Fruit fly (Drosophila melanogaster): ENCODE data around the gene CG43155.

Gene CG43155

dm6 chrX:11494731-11495277, 35.2 kb downstream of the CG43155 start (continued):
- TF ChIP-seq Jarid2 (GFP tag; optimal IDR thresholded peaks at IDR 0.05) = peak; percentile 27
- no peak for TF ChIP-seq CG31388 (GFP tag; optimal IDR thresholded peaks at IDR 0.05)
- TF ChIP-seq oc (tag; optimal IDR thresholded peaks at IDR 0.05) = peak; percentile 53
- TF ChIP-seq HmgZ (tag; optimal IDR thresholded peaks at IDR 0.05) = no peak
- TF ChIP-seq org-1 (GFP tag; optimal IDR thresholded peaks at IDR 0.05) = peak; percentile 69
- no peak for TF ChIP-seq tll (GFP tag; optimal IDR thresholded peaks at IDR 0.05)
- TF ChIP-seq E2f2 (GFP tag; IDR thresholded peaks at IDR 0.05) = no peak; the same call in 1 of the 2 replicates
- no peak; the same call in 1 of the 2 replicates for TF ChIP-seq sim (GFP tag; IDR thresholded peaks at IDR 0.05)
- TF ChIP-seq Hr3 (GFP tag; optimal IDR thresholded peaks at IDR 0.05) = peak; percentile 58
- peak; percentile 83 for TF ChIP-seq CG8388 (GFP tag; optimal IDR thresholded peaks at IDR 0.05)
- TF ChIP-seq CG11696 (GFP tag; IDR thresholded peaks at IDR 0.05) = no peak
- no peak for TF ChIP-seq CG11560 (tag; IDR thresholded peaks at IDR 0.05)
- TF ChIP-seq zfh2 (GFP tag; optimal IDR thresholded peaks at IDR 0.05) = no peak
- peak in 1 of 2 experiments; percentile 18 for TF ChIP-seq insv (GFP tag; optimal IDR thresholded peaks at IDR 0.05)
- no peak for TF ChIP-seq ham (GFP tag; IDR thresholded peaks at IDR 0.05)
- peak; percentile 52 for TF ChIP-seq Max (GFP tag; optimal IDR thresholded peaks at IDR 0.05)
- peak; percentile 53 for TF ChIP-seq CG13123 (GFP tag; optimal IDR thresholded peaks at IDR 0.05)
- no peak for TF ChIP-seq CG11456 (GFP tag; IDR thresholded peaks at IDR 0.05)
- no peak for TF ChIP-seq ash1 (GFP tag; optimal IDR thresholded peaks at IDR 0.05)
- peak; percentile 21 for TF ChIP-seq CG15011 (GFP tag; optimal IDR thresholded peaks at IDR 0.05)
- TF ChIP-seq stwl (tag; optimal IDR thresholded peaks at IDR 0.05) = no peak
- peak; percentile 84 for TF ChIP-seq NC2β (GFP tag; optimal IDR thresholded peaks at IDR 0.05)
- TF ChIP-seq Nf-YC (tag; optimal IDR thresholded peaks at IDR 0.05) = no peak
- no peak for TF ChIP-seq aop (GFP tag; IDR thresholded peaks at IDR 0.05)
- TF ChIP-seq MBD-R2 (GFP tag; IDR thresholded peaks at IDR 0.05) = no peak
- peak; percentile 78 for TF ChIP-seq CG6254 (GFP tag; optimal IDR thresholded peaks at IDR 0.05)
- TF ChIP-seq otp (GFP tag; IDR thresholded peaks at IDR 0.05) = no peak
- TF ChIP-seq Rx (GFP tag; IDR thresholded peaks at IDR 0.05) = peak; percentile 27; the same call in 1 of the 2 replicates
- peak; percentile 0 for TF ChIP-seq sd (tag; optimal IDR thresholded peaks at IDR 0.05)
- TF ChIP-seq CG2120 (GFP tag; optimal IDR thresholded peaks at IDR 0.05) = peak; percentile 38
- peak; percentile 49 for TF ChIP-seq CG12236 (GFP tag; optimal IDR thresholded peaks at IDR 0.05)
- no peak for TF ChIP-seq Taf1 (GFP tag; IDR thresholded peaks at IDR 0.05)
- TF ChIP-seq nmo (GFP tag; optimal IDR thresholded peaks at IDR 0.05) = peak; percentile 87
- TF ChIP-seq CG31441 (GFP tag; IDR thresholded peaks at IDR 0.05) = peak; percentile 83
- TF ChIP-seq dan (GFP tag; IDR thresholded peaks at IDR 0.05) = peak; percentile 29; the same call in 1 of the 2 replicates
- no peak for TF ChIP-seq MESR4 (GFP tag; optimal IDR thresholded peaks at IDR 0.05)
- TF ChIP-seq jing (GFP tag; optimal IDR thresholded peaks at IDR 0.05) = peak; percentile 46
- TF ChIP-seq ara (GFP tag; IDR thresholded peaks at IDR 0.05) = peak; percentile 74
- no peak for TF ChIP-seq H15 (GFP tag; IDR thresholded peaks at IDR 0.05)
- TF ChIP-seq CG4854 (GFP tag; optimal IDR thresholded peaks at IDR 0.05) = no peak
- TF ChIP-seq Vsx1 (GFP tag; optimal IDR thresholded peaks at IDR 0.05) = peak; percentile 36
- TF ChIP-seq CG1529 (GFP tag; optimal IDR thresholded peaks at IDR 0.05) = peak; percentile 86
- peak; percentile 72 for TF ChIP-seq trem (tag; optimal IDR thresholded peaks at IDR 0.05)
- TF ChIP-seq Drgx (GFP tag; IDR thresholded peaks at IDR 0.05) = peak; percentile 75
- peak; percentile 72 for TF ChIP-seq CG32772 (GFP tag; IDR thresholded peaks at IDR 0.05)
- TF ChIP-seq CG6854 (GFP tag; optimal IDR thresholded peaks at IDR 0.05) = no peak
- peak; percentile 6 for TF ChIP-seq pho (GFP tag; optimal IDR thresholded peaks at IDR 0.05)
- no peak for TF ChIP-seq Dp (GFP tag; optimal IDR thresholded peaks at IDR 0.05)
- peak; percentile 34 for TF ChIP-seq CG11398 (GFP tag; optimal IDR thresholded peaks at IDR 0.05)
- peak; percentile 68 for TF ChIP-seq CG4820 (GFP tag; optimal IDR thresholded peaks at IDR 0.05)
- peak; percentile 19 to 49 for TF ChIP-seq Hr51 (GFP tag; optimal IDR thresholded peaks at IDR 0.05)
